Worm (Caenorhabditis elegans) whole organism, early embryonic: Measurements from ENCODE around the gene srg-47.

Source experiments
- B0310.2 ChIP-seq: sonication (generic microtip); optimal IDR thresholded peaks from 2 replicates; lab custom pipeline; 2016; ENCODE audit warnings: mild to moderate bottlenecking, missing genetic modification characterization, missing compliant biosample characterization
- ama-1 ChIP-seq: fragments of 150-350 bp; optimal IDR thresholded peaks from 2 replicates; lab custom pipeline; 2014
- ceh-13 ChIP-seq: fragments of 200-800 bp; sonication (Bioruptor generic); optimal IDR thresholded peaks from 2 replicates; lab custom pipeline; 2018; ENCODE audit warnings: mild to moderate bottlenecking, missing genetic modification characterization, missing compliant biosample characterization
- ceh-36 ChIP-seq: sonication (generic microtip); optimal IDR thresholded peaks from 2 replicates; lab custom pipeline; 2016; ENCODE audit warnings: missing genetic modification characterization, inconsistent platforms, missing compliant biosample characterization
- ets-7 ChIP-seq: sonication (generic microtip); optimal IDR thresholded peaks from 2 replicates; lab custom pipeline; 2016; ENCODE audit warnings: missing genotype, missing genetic modification characterization, missing compliant biosample characterization
- flt-1 ChIP-seq: fragments of 200-800 bp; sonication (Bioruptor generic); IDR thresholded peaks from 2 replicates; pipeline ENCODE4 v1.3.6; 2022; ENCODE audit warnings: missing genetic modification characterization, missing compliant biosample characterization
- hmbx-1 ChIP-seq: sonication (generic microtip); optimal IDR thresholded peaks from 2 replicates; lab custom pipeline; 2016; ENCODE audit warnings: mild to moderate bottlenecking, missing genetic modification characterization, missing compliant biosample characterization
- hnd-1 ChIP-seq: sonication (generic microtip); optimal IDR thresholded peaks from 2 replicates; lab custom pipeline; 2016; ENCODE audit warnings: missing genetic modification characterization, missing compliant biosample characterization
- scrt-1 ChIP-seq: fragments of 200-800 bp; sonication (Bioruptor generic); IDR thresholded peaks from 2 replicates; pipeline ENCODE4 v1.3.6; 2022; ENCODE audit warnings: missing genetic modification characterization, missing compliant biosample characterization
- tbx-11 ChIP-seq: fragments of 200-800 bp; sonication (Bioruptor generic); IDR thresholded peaks from 2 replicates; pipeline ENCODE4 v1.3.6; 2022; ENCODE audit warnings: missing genetic modification characterization, missing compliant biosample characterization
- tra-4 ChIP-seq: sonication (generic microtip); optimal IDR thresholded peaks from 2 replicates; lab custom pipeline; 2017; ENCODE audit warnings: missing genetic modification characterization, missing compliant biosample characterization

DNA sequence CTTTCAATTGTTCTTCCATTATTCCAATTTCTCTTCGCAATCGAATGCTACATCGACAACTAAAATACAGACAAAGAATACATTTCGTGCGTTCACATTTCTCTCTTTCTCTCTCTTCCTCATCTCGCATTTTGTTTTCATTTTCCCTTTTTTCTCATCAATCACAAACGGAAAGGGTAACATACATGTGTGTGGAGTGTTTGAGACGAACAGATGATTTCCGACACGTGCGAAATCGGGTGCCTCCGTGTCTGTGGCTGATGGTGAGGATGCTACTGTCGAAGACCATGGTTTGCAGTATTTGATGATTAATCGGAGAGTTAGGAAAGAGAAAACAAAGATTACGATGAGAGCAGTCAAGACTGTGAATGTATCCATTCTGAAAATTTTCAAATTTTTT is 45.3 kb downstream of the srg-47 start, which contains the start of gene R02D5.9:
- no peak for TF ChIP-seq hmbx-1 (tag; lab: Kevin White, UChicago)
- TF ChIP-seq tbx-11 (GFP tag; lab: Robert Waterston, UW), result no peak
- TF ChIP-seq B0310.2 (tag; lab: Kevin White, UChicago), result no peak
- no peak for TF ChIP-seq scrt-1 (GFP tag; lab: Robert Waterston, UW)
- TF ChIP-seq ama-1 (lab: Kevin White, UChicago), result no peak
- no peak for TF ChIP-seq flt-1 (GFP tag; lab: Robert Waterston, UW)
- no peak for TF ChIP-seq ceh-36 (tag; lab: Kevin White, UChicago)
- no peak for TF ChIP-seq ets-7 (tag; lab: Kevin White, UChicago)
- no peak for TF ChIP-seq tra-4 (tag; lab: Kevin White, UChicago)
- TF ChIP-seq ceh-13 (GFP tag; lab: Kevin White, UChicago), result no peak
- no peak for TF ChIP-seq hnd-1 (tag; lab: Kevin White, UChicago)
